1 worm cellular context compared by ENCODE assay signal in the genomic region with DNA sequence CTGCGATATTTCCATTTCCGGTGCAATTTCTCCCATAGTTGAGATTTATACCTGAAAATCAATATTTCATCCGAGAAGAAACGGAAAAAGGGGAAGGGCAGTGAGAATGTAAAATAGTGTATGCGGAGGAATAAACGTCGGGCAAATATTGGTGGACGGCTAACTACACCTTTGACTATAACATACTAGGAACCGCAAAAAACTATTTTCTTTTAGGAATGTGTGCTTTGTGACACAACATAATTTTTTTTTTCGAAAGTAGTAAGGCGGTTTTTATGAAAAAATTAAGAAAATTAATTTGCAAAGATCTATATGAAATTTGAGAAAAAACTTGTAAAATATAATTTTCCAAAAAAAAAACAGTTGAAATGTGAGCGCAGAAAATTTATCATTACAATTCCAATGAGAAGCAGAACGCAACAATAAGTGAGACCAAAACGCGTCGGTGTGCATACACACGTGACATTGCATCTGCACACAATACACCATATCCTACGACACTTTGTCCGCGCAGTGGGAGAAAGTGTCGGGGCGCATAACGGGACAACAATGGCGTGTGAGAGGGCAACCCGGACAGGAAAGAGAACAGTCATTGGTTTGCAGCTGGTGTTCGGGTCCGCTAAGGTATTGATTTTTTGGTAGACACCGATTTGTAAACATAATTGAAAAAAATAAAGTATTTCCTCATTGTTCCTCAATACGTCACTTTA.
TF ChIP-seq lines count a peak whose summit lies in the region.

A gene (minus strand): TSS at position 51 of the 710 bp plus-strand sequence.
A gene (plus strand): TSS at position 515 of the 710 bp plus-strand sequence.

TF ChIP-seq in whole organism, L1 larva, 84 proteins besides CTCF, POLR2A, EP300 and RAD21 (continued from another document):
- TF ChIP-seq irx-1 (tag; optimal IDR thresholded peaks at IDR 0.05; lab: Kevin White, UChicago) = peak; percentile 27
- TF ChIP-seq xbp-1 (tag; optimal IDR thresholded peaks at IDR 0.05; lab: Kevin White, UChicago) = peak; percentile 53
- TF ChIP-seq nhr-71 (tag; optimal IDR thresholded peaks at IDR 0.05; lab: Kevin White, UChicago) = peak; percentile 71
- peak; percentile 67 for TF ChIP-seq nhr-47 (tag; optimal IDR thresholded peaks at IDR 0.05; lab: Kevin White, UChicago)
- TF ChIP-seq ceh-88 (GFP tag; IDR thresholded peaks at IDR 0.05; lab: Robert Waterston, UW) = peak; percentile 15; the same call in 1 of the 2 replicates
- no peak for TF ChIP-seq nhr-28 (tag; optimal IDR thresholded peaks at IDR 0.05; lab: Kevin White, UChicago)
- TF ChIP-seq ceh-8 (GFP tag; optimal IDR thresholded peaks at IDR 0.05; lab: Kevin White, UChicago) = no peak
